Worm (Caenorhabditis elegans) whole organism, L1 larva: ENCODE measurements around the gene rpc-25.
A peak's percentile ranks its signal among the peaks of the same experiment; 100 is the strongest.

Experiments
- ama-1 ChIP-seq: fragments of 150-350 bp; optimal IDR thresholded peaks from 2 replicates; lab custom pipeline; 2014
- dpl-1 ChIP-seq, 3 experiments: fragments of 150-350 bp in 2 of 3; sonication (generic microtip) in 1 of 3; optimal IDR thresholded peaks; 2 replicates each; lab custom pipeline; 2014 to 2017; ENCODE audit warnings: missing biosample characterization in 3 of 3, missing genetic modification characterization in 3 of 3, missing genetic modification reagents in 3 of 3
- tbx-2 ChIP-seq: sonication (generic microtip); optimal IDR thresholded peaks from 2 replicates; lab custom pipeline; 2016; ENCODE audit warnings: missing genetic modification characterization, missing compliant biosample characterization
- tlp-1 ChIP-seq: fragments of 150-350 bp; optimal IDR thresholded peaks from 2 replicates; lab custom pipeline; 2014; ENCODE audit warnings: missing biosample characterization, missing genetic modification characterization

- TF ChIP-seq tlp-1 (tag; lab: Kevin White, UChicago) (no peak), dpl-1 (GFP tag; optimal IDR thresholded peaks at IDR 0.05; lab: Kevin White, UChicago) (no peak), ama-1 (no peak), tbx-2 (tag; lab: Kevin White, UChicago) (peak; percentile 82)
These were observed 31.7 kb downstream of the rpc-25 start for ce11 chrV:10174632-10175075.
